In genomic region chr3L:685441-685804, dm6 we compare ENCODE assay signal across 1 fruit fly cellular context.
TF ChIP-seq lines count a peak whose summit lies in the region.

Gene ebd1, minus strand, starts transcription at chr3L:685549.

TF ChIP-seq in whole organism, embryonic, 481 proteins besides CTCF, POLR2A, EP300 and RAD21 (continued from another document):
- peak; percentile 34; the same call in 1 of the 2 replicates for TF ChIP-seq aop (GFP tag; IDR thresholded peaks at IDR 0.05; lab: Robert Waterston, UW)
- no peak for TF ChIP-seq MTF-1 (GFP tag; optimal IDR thresholded peaks at IDR 0.05; lab: Kevin White, UChicago; ENCODE audit: borderline replicate concordance)
- no peak for TF ChIP-seq CG7745 (tag; optimal IDR thresholded peaks at IDR 0.05; lab: Kevin White, UChicago)
- TF ChIP-seq D19B (GFP tag; optimal IDR thresholded peaks at IDR 0.05; lab: Kevin White, UChicago): no peak
- TF ChIP-seq D (optimal IDR thresholded peaks at IDR 0.05; lab: Kevin White, UChicago): peak; percentile 65
- TF ChIP-seq D (GFP tag; optimal IDR thresholded peaks at IDR 0.05; lab: Kevin White, UChicago): no peak
- no peak for TF ChIP-seq Dref (GFP tag; IDR thresholded peaks at IDR 0.05; lab: Robert Waterston, UW)
- no peak for TF ChIP-seq nau (GFP tag; optimal IDR thresholded peaks at IDR 0.05; lab: Kevin White, UChicago)
- TF ChIP-seq NfI (GFP tag; optimal IDR thresholded peaks at IDR 0.05; lab: Kevin White, UChicago): no peak
- no peak for TF ChIP-seq stc (GFP tag; IDR thresholded peaks at IDR 0.05; lab: Robert Waterston, UW)
- no peak for TF ChIP-seq CG18599 (GFP tag; optimal IDR thresholded peaks at IDR 0.05; lab: Kevin White, UChicago)
- TF ChIP-seq Drgx (GFP tag; IDR thresholded peaks at IDR 0.05; lab: Robert Waterston, UW): 0 out of 2 replicates have a peak, but pooled peaks have one; percentile 22
- TF ChIP-seq chm (GFP tag; IDR thresholded peaks at IDR 0.05; lab: Robert Waterston, UW): no peak
- TF ChIP-seq Ada2b (GFP tag; IDR thresholded peaks at IDR 0.05; lab: Robert Waterston, UW): no peak
- no peak for TF ChIP-seq Bdp1 (GFP tag; optimal IDR thresholded peaks at IDR 0.05; lab: Kevin White, UChicago)
- TF ChIP-seq gro (GFP tag; optimal IDR thresholded peaks at IDR 0.05; lab: Kevin White, UChicago): peak; percentile 25
- no peak for TF ChIP-seq CG7786 (GFP tag; optimal IDR thresholded peaks at IDR 0.05; lab: Kevin White, UChicago)
- no peak for TF ChIP-seq CG6854 (GFP tag; optimal IDR thresholded peaks at IDR 0.05; lab: Kevin White, UChicago)
- no peak for TF ChIP-seq CG4617 (GFP tag; optimal IDR thresholded peaks at IDR 0.05; lab: Kevin White, UChicago; ENCODE audit: borderline replicate concordance)
- no peak for TF ChIP-seq Lpt (GFP tag; optimal IDR thresholded peaks at IDR 0.05; lab: Kevin White, UChicago)
- TF ChIP-seq Myb (GFP tag; optimal IDR thresholded peaks at IDR 0.05; lab: Kevin White, UChicago): no peak
- TF ChIP-seq Max (GFP tag; optimal IDR thresholded peaks at IDR 0.05; lab: Kevin White, UChicago): peak; percentile 19
- TF ChIP-seq tll (GFP tag; optimal IDR thresholded peaks at IDR 0.05; lab: Kevin White, UChicago): peak in 1 of 2 experiments; percentile 20
- no peak for TF ChIP-seq esg (GFP tag; conservative IDR thresholded peaks at IDR 0.05; lab: Robert Waterston, UW)
- no peak for TF ChIP-seq shn (GFP tag; optimal IDR thresholded peaks at IDR 0.05; lab: Kevin White, UChicago)
- TF ChIP-seq YL-1 (GFP tag; optimal IDR thresholded peaks at IDR 0.05; lab: Kevin White, UChicago): peak; percentile 70
- TF ChIP-seq pfk (GFP tag; optimal IDR thresholded peaks at IDR 0.05; lab: Kevin White, UChicago): peak; percentile 32
- no peak for TF ChIP-seq CG10543 (GFP tag; optimal IDR thresholded peaks at IDR 0.05; lab: Kevin White, UChicago)
- TF ChIP-seq CG12219 (GFP tag; optimal IDR thresholded peaks at IDR 0.05; lab: Kevin White, UChicago): no peak
- TF ChIP-seq Sin3A (optimal IDR thresholded peaks at IDR 0.05; lab: Kevin White, UChicago): no peak
- TF ChIP-seq CrebB (tag; optimal IDR thresholded peaks at IDR 0.05; lab: Kevin White, UChicago): peak; percentile 31
- no peak for TF ChIP-seq CG3838 (GFP tag; optimal IDR thresholded peaks at IDR 0.05; lab: Kevin White, UChicago)
- TF ChIP-seq CG18011 (GFP tag; optimal IDR thresholded peaks at IDR 0.05; lab: Kevin White, UChicago): no peak
- no peak for TF ChIP-seq CG6689 (GFP tag; IDR thresholded peaks at IDR 0.05; lab: Robert Waterston, UW)
- peak; percentile 37 for TF ChIP-seq CG17186 (GFP tag; optimal IDR thresholded peaks at IDR 0.05; lab: Kevin White, UChicago)
- 0 out of 2 replicates have a peak, but pooled peaks have one; percentile 5 for TF ChIP-seq CG17328 (GFP tag; IDR thresholded peaks at IDR 0.05; lab: Robert Waterston, UW)
- TF ChIP-seq cato (GFP tag; optimal IDR thresholded peaks at IDR 0.05; lab: Kevin White, UChicago; ENCODE audit: borderline replicate concordance): no peak
- TF ChIP-seq sens-2 (GFP tag; IDR thresholded peaks at IDR 0.05; lab: Robert Waterston, UW): no peak
- TF ChIP-seq bowl (GFP tag; IDR thresholded peaks at IDR 0.05; lab: Robert Waterston, UW): no peak
- TF ChIP-seq NC2β (GFP tag; optimal IDR thresholded peaks at IDR 0.05; lab: Kevin White, UChicago): no peak
- peak; percentile 24 for TF ChIP-seq CG2712 (tag; optimal IDR thresholded peaks at IDR 0.05; lab: Kevin White, UChicago)
- TF ChIP-seq Atf3 (GFP tag; optimal IDR thresholded peaks at IDR 0.05; lab: Kevin White, UChicago): no peak
- peak; percentile 92 for TF ChIP-seq kni (GFP tag; optimal IDR thresholded peaks at IDR 0.05; lab: Kevin White, UChicago)
- 0 out of 3 replicates have a peak, but pooled peaks have one; percentile 4 for TF ChIP-seq Aef1 (GFP tag; IDR thresholded peaks at IDR 0.05; lab: Robert Waterston, UW)
- TF ChIP-seq h (optimal IDR thresholded peaks at IDR 0.05; lab: Kevin White, UChicago): no peak
- no peak for TF ChIP-seq salm (tag; optimal IDR thresholded peaks at IDR 0.05; lab: Kevin White, UChicago)
- no peak for TF ChIP-seq gsb-n (tag; optimal IDR thresholded peaks at IDR 0.05; lab: Kevin White, UChicago)
- TF ChIP-seq CG1603 (tag; optimal IDR thresholded peaks at IDR 0.05; lab: Kevin White, UChicago): no peak
- no peak for TF ChIP-seq Doc3 (GFP tag; IDR thresholded peaks at IDR 0.05; lab: Robert Waterston, UW; ENCODE audit: partially characterized antibody)
- no peak for TF ChIP-seq Gsc (GFP tag; IDR thresholded peaks at IDR 0.05; lab: Robert Waterston, UW)
- TF ChIP-seq CG17829 (tag; optimal IDR thresholded peaks at IDR 0.05; lab: Kevin White, UChicago): peak; percentile 38
- 0 out of 3 replicates have a peak, but pooled peaks have one; percentile 6 for TF ChIP-seq zen2 (GFP tag; IDR thresholded peaks at IDR 0.05; lab: Robert Waterston, UW; ENCODE audit: partially characterized antibody)
- TF ChIP-seq mam (GFP tag; optimal IDR thresholded peaks at IDR 0.05; lab: Kevin White, UChicago): no peak
- TF ChIP-seq lab (GFP tag; optimal IDR thresholded peaks at IDR 0.05; lab: Kevin White, UChicago): peak; percentile 44
- TF ChIP-seq TFAM (GFP tag; optimal IDR thresholded peaks at IDR 0.05; lab: Kevin White, UChicago): no peak
- no peak for TF ChIP-seq CG12155 (GFP tag; optimal IDR thresholded peaks at IDR 0.05; lab: Kevin White, UChicago)
- TF ChIP-seq da (GFP tag; optimal IDR thresholded peaks at IDR 0.05; lab: Kevin White, UChicago): no peak
- no peak for TF ChIP-seq CG9215 (GFP tag; IDR thresholded peaks at IDR 0.05; lab: Robert Waterston, UW)
- TF ChIP-seq onecut (GFP tag; IDR thresholded peaks at IDR 0.05; lab: Robert Waterston, UW): no peak; the same call in 1 of the 2 replicates
- no peak for TF ChIP-seq Atf6 (GFP tag; IDR thresholded peaks at IDR 0.05; lab: Robert Waterston, UW)
- no peak for TF ChIP-seq jing (GFP tag; optimal IDR thresholded peaks at IDR 0.05; lab: Kevin White, UChicago)
- TF ChIP-seq CG32532 (GFP tag; IDR thresholded peaks at IDR 0.05; lab: Robert Waterston, UW): peak; percentile 6; the same call in 1 of the 2 replicates
- peak; percentile 56 for TF ChIP-seq twi (tag; optimal IDR thresholded peaks at IDR 0.05; lab: Kevin White, UChicago)
- no peak for TF ChIP-seq CG9609 (GFP tag; optimal IDR thresholded peaks at IDR 0.05; lab: Kevin White, UChicago)
- no peak for TF ChIP-seq CG2202 (tag; optimal IDR thresholded peaks at IDR 0.05; lab: Kevin White, UChicago)
- no peak for TF ChIP-seq cwo (GFP tag; optimal IDR thresholded peaks at IDR 0.05; lab: Kevin White, UChicago)
- TF ChIP-seq CG7372 (GFP tag; IDR thresholded peaks at IDR 0.05; lab: Robert Waterston, UW): no peak
- TF ChIP-seq CG7987 (GFP tag; optimal IDR thresholded peaks at IDR 0.05; lab: Kevin White, UChicago): no peak
- no peak for TF ChIP-seq CG4820 (GFP tag; optimal IDR thresholded peaks at IDR 0.05; lab: Kevin White, UChicago)
- TF ChIP-seq dpn (GFP tag; optimal IDR thresholded peaks at IDR 0.05; lab: Kevin White, UChicago): no peak
- no peak for TF ChIP-seq al (GFP tag; IDR thresholded peaks at IDR 0.05; lab: Robert Waterston, UW)
- TF ChIP-seq ase (GFP tag; IDR thresholded peaks at IDR 0.05; lab: Robert Waterston, UW): no peak
- TF ChIP-seq CG15269 (tag; optimal IDR thresholded peaks at IDR 0.05; lab: Kevin White, UChicago): no peak
- no peak for TF ChIP-seq Chrac-16 (GFP tag; optimal IDR thresholded peaks at IDR 0.05; lab: Kevin White, UChicago)
- TF ChIP-seq Spps (tag; optimal IDR thresholded peaks at IDR 0.05; lab: Kevin White, UChicago): no peak
- no peak for TF ChIP-seq klu (GFP tag; IDR thresholded peaks at IDR 0.05; lab: Robert Waterston, UW)
- no peak for TF ChIP-seq CG6175 (GFP tag; IDR thresholded peaks at IDR 0.05; lab: Robert Waterston, UW)
- TF ChIP-seq B-H1 (GFP tag; IDR thresholded peaks at IDR 0.05; lab: Robert Waterston, UW): no peak
- no peak for TF ChIP-seq pita (GFP tag; optimal IDR thresholded peaks at IDR 0.05; lab: Kevin White, UChicago)
- TF ChIP-seq ab (GFP tag; optimal IDR thresholded peaks at IDR 0.05; lab: Kevin White, UChicago): no peak
- TF ChIP-seq HLH3B (GFP tag; IDR thresholded peaks at IDR 0.05; lab: Robert Waterston, UW): peak; percentile 7; the same call in 1 of the 2 replicates
- TF ChIP-seq Sox100B (GFP tag; optimal IDR thresholded peaks at IDR 0.05; lab: Kevin White, UChicago): no peak
- TF ChIP-seq C15 (GFP tag; IDR thresholded peaks at IDR 0.05; lab: Robert Waterston, UW): no peak
- TF ChIP-seq ato (GFP tag; IDR thresholded peaks at IDR 0.05; lab: Robert Waterston, UW; ENCODE audit: partially characterized antibody): no peak
- TF ChIP-seq CG12071 (GFP tag; optimal IDR thresholded peaks at IDR 0.05; lab: Kevin White, UChicago): peak; percentile 2
- no peak for TF ChIP-seq unpg (GFP tag; optimal IDR thresholded peaks at IDR 0.05; lab: Kevin White, UChicago)
- peak; percentile 10 for TF ChIP-seq Jarid2 (GFP tag; optimal IDR thresholded peaks at IDR 0.05; lab: Kevin White, UChicago)
- TF ChIP-seq HmgD (GFP tag; optimal IDR thresholded peaks at IDR 0.05; lab: Kevin White, UChicago): no peak
- no peak for TF ChIP-seq Hand (GFP tag; optimal IDR thresholded peaks at IDR 0.05; lab: Kevin White, UChicago)
- peak; percentile 39 for TF ChIP-seq trem (tag; optimal IDR thresholded peaks at IDR 0.05; lab: Kevin White, UChicago)
- TF ChIP-seq CG7963 (GFP tag; IDR thresholded peaks at IDR 0.05; lab: Robert Waterston, UW; ENCODE audit: partially characterized antibody): 0 out of 3 replicates have a peak, but pooled peaks have one; percentile 29
- TF ChIP-seq Dll (GFP tag; IDR thresholded peaks at IDR 0.05; lab: Robert Waterston, UW; ENCODE audit: partially characterized antibody): 0 out of 4 replicates have a peak, but pooled peaks have one; percentile 44
- TF ChIP-seq dimm (GFP tag; IDR thresholded peaks at IDR 0.05; lab: Robert Waterston, UW): no peak
- no peak for TF ChIP-seq tna (GFP tag; IDR thresholded peaks at IDR 0.05; lab: Robert Waterston, UW; ENCODE audit: partially characterized antibody)
- TF ChIP-seq peb (GFP tag; IDR thresholded peaks at IDR 0.05; lab: Robert Waterston, UW): no peak
- no peak for TF ChIP-seq vfl (GFP tag; optimal IDR thresholded peaks at IDR 0.05; lab: Kevin White, UChicago)
- no peak for TF ChIP-seq pb (GFP tag; optimal IDR thresholded peaks at IDR 0.05; lab: Kevin White, UChicago)
- TF ChIP-seq CG3281 (GFP tag; optimal IDR thresholded peaks at IDR 0.05; lab: Kevin White, UChicago): no peak
- TF ChIP-seq CG8290 (GFP tag; optimal IDR thresholded peaks at IDR 0.05; lab: Kevin White, UChicago): peak; percentile 47
- TF ChIP-seq CG8290 (tag; optimal IDR thresholded peaks at IDR 0.05; lab: Kevin White, UChicago): peak; percentile 24 to 61
- TF ChIP-seq CG1647 (GFP tag; optimal IDR thresholded peaks at IDR 0.05; lab: Kevin White, UChicago): no peak
- peak; percentile 58 for TF ChIP-seq Deaf1 (tag; optimal IDR thresholded peaks at IDR 0.05; lab: Kevin White, UChicago)
- TF ChIP-seq CG42726 (GFP tag; IDR thresholded peaks at IDR 0.05; lab: Robert Waterston, UW; ENCODE audit: partially characterized antibody): 0 out of 2 replicates have a peak, but pooled peaks have one; percentile 25
- peak; percentile 43 for TF ChIP-seq ftz-f1 (GFP tag; optimal IDR thresholded peaks at IDR 0.05; lab: Kevin White, UChicago)
- no peak for TF ChIP-seq ken (GFP tag; IDR thresholded peaks at IDR 0.05; lab: Robert Waterston, UW)
- no peak for TF ChIP-seq jumu (GFP tag; optimal IDR thresholded peaks at IDR 0.05; lab: Kevin White, UChicago)
- no peak for TF ChIP-seq CG11723 (GFP tag; optimal IDR thresholded peaks at IDR 0.05; lab: Kevin White, UChicago)
- peak; percentile 36; the same call in 1 of the 3 replicates for TF ChIP-seq CG6791 (GFP tag; IDR thresholded peaks at IDR 0.05; lab: Robert Waterston, UW; ENCODE audit: partially characterized antibody)
